Worm (Caenorhabditis elegans) whole organism, L4 larva: ENCODE data around the gene W01D2.6.

Source experiments
- D1046.2 ChIP-seq: fragments of 200-800 bp; sonication (Bioruptor generic); IDR thresholded peaks from 2 replicates; pipeline ENCODE4 v1.3.6; 2022; ENCODE audit warnings: missing genetic modification characterization, missing compliant biosample characterization
- F49E8.2 ChIP-seq: sonication (generic microtip); optimal IDR thresholded peaks from 2 replicates; lab custom pipeline; 2016; ENCODE audit warnings: missing compliant biosample characterization, mild to moderate bottlenecking, missing genetic modification characterization, borderline replicate concordance
- Y48G9A.11 ChIP-seq: fragments of 200-800 bp; sonication (Bioruptor generic); IDR thresholded peaks from 2 replicates; pipeline ENCODE4 v1.3.6; 2022; ENCODE audit warnings: missing genetic modification reagents, missing genetic modification characterization, missing compliant biosample characterization
- ZK337.2 ChIP-seq: fragments of 200-800 bp; sonication (Bioruptor generic); IDR thresholded peaks from 2 replicates; pipeline ENCODE4 v1.3.6; 2022; ENCODE audit warnings: missing genetic modification reagents, missing genetic modification characterization, missing compliant biosample characterization
- aly-2 ChIP-seq: sonication (generic microtip); optimal IDR thresholded peaks from 2 replicates; lab custom pipeline; 2018; ENCODE audit warnings: missing biosample characterization, missing genetic modification characterization
- ama-1 ChIP-seq: fragments of 150-350 bp; optimal IDR thresholded peaks from 2 replicates; lab custom pipeline; 2014; ENCODE audit warnings: inconsistent platforms, mixed read lengths
- ceh-32 ChIP-seq: sonication (generic microtip); optimal IDR thresholded peaks from 2 replicates; lab custom pipeline; 2016; ENCODE audit warnings: mild to moderate bottlenecking, missing genetic modification characterization, missing compliant biosample characterization; ENCODE audit not compliant: poor library complexity
- ceh-44 ChIP-seq: fragments of 200-800 bp; sonication (Bioruptor generic); IDR thresholded peaks from 2 replicates; pipeline ENCODE4 v1.3.6; 2022; ENCODE audit warnings: missing genetic modification reagents, missing genetic modification characterization, missing compliant biosample characterization
- ces-1 ChIP-seq: fragments of 150-350 bp; sonication (generic microtip); optimal IDR thresholded peaks from 4 replicates; lab custom pipeline; 2014; ENCODE audit warnings: missing biosample characterization, missing genetic modification reagents, missing genetic modification characterization
- daf-12 ChIP-seq: fragments of 150-350 bp; optimal IDR thresholded peaks from 2 replicates; lab custom pipeline; 2014; ENCODE audit warnings: missing biosample characterization, missing genetic modification reagents, missing genetic modification characterization
- daf-8 ChIP-seq: fragments of 200-800 bp; sonication (Bioruptor generic); IDR thresholded peaks from 2 replicates; pipeline ENCODE4 v1.3.6; 2022; ENCODE audit warnings: missing genetic modification characterization, missing compliant biosample characterization
- dve-1 ChIP-seq: sonication (generic microtip); optimal IDR thresholded peaks from 2 replicates; lab custom pipeline; 2017; ENCODE audit warnings: antibody characterized with exemption, mild to moderate bottlenecking, missing genetic modification characterization, missing compliant biosample characterization; ENCODE audit not compliant: insufficient read depth
- egl-43 ChIP-seq: fragments of 200-800 bp; sonication (Bioruptor generic); IDR thresholded peaks from 2 replicates; pipeline ENCODE4 v1.3.6; 2022; ENCODE audit warnings: missing genetic modification reagents, missing genetic modification characterization, missing compliant biosample characterization
- fkh-10 ChIP-seq: fragments of 150-350 bp; optimal IDR thresholded peaks from 2 replicates; lab custom pipeline; 2014; ENCODE audit warnings: missing biosample characterization, missing genetic modification reagents, missing genetic modification characterization
- gei-8 ChIP-seq: fragments of 200-800 bp; sonication (Bioruptor generic); optimal IDR thresholded peaks from 2 replicates; lab custom pipeline; 2018; ENCODE audit warnings: mild to moderate bottlenecking, missing genetic modification characterization, missing compliant biosample characterization
- hlh-30 ChIP-seq: sonication (generic microtip); optimal IDR thresholded peaks from 2 replicates; lab custom pipeline; 2017; ENCODE audit warnings: antibody characterized with exemption, mild to moderate bottlenecking, missing genetic modification characterization, missing compliant biosample characterization; ENCODE audit not compliant: insufficient read depth
- lin-29 ChIP-seq: fragments of 200-800 bp; sonication (Bioruptor generic); IDR thresholded peaks from 2 replicates; pipeline ENCODE4 v1.3.6; 2022; ENCODE audit warnings: missing genetic modification reagents, missing genetic modification characterization, missing compliant biosample characterization
- lin-38 ChIP-seq: fragments of 200-800 bp; sonication (Bioruptor generic); IDR thresholded peaks from 2 replicates; pipeline ENCODE4 v1.3.6; 2022; ENCODE audit warnings: missing genetic modification reagents, missing genetic modification characterization, missing compliant biosample characterization
- mxl-2 ChIP-seq: fragments of 200-800 bp; sonication (Bioruptor generic); conservative IDR thresholded peaks from 2 replicates; pipeline ENCODE4 v1.3.6; 2022; ENCODE audit warnings: missing genetic modification reagents, missing genetic modification characterization, missing compliant biosample characterization
- nhr-237 ChIP-seq: sonication (generic microtip); optimal IDR thresholded peaks from 2 replicates; lab custom pipeline; 2017; ENCODE audit warnings: missing biosample characterization, missing genetic modification characterization
- nhr-28 ChIP-seq: fragments of 150-350 bp; optimal IDR thresholded peaks from 2 replicates; lab custom pipeline; 2014; ENCODE audit warnings: missing biosample characterization, missing genetic modification characterization
- nhr-42 ChIP-seq: fragments of 200-800 bp; sonication (Bioruptor generic); IDR thresholded peaks from 2 replicates; pipeline ENCODE4 v1.3.6; 2022; ENCODE audit warnings: missing genetic modification characterization, missing compliant biosample characterization
- nhr-6 ChIP-seq: fragments of 150-350 bp; optimal IDR thresholded peaks from 2 replicates; lab custom pipeline; 2014; ENCODE audit warnings: missing biosample characterization, missing genetic modification characterization
- nhr-76 ChIP-seq: fragments of 150-350 bp; optimal IDR thresholded peaks from 2 replicates; lab custom pipeline; 2014; ENCODE audit warnings: missing biosample characterization, missing genetic modification characterization
- nhr-77 ChIP-seq: fragments of 150-350 bp; optimal IDR thresholded peaks from 2 replicates; lab custom pipeline; 2014; ENCODE audit warnings: missing biosample characterization, missing genetic modification characterization
- set-16 ChIP-seq: fragments of 200-800 bp; sonication (Bioruptor generic); IDR thresholded peaks from 2 replicates; pipeline ENCODE4 v1.3.6; 2022; ENCODE audit warnings: missing genetic modification reagents, missing genetic modification characterization, missing compliant biosample characterization
- tag-97 ChIP-seq: fragments of 200-800 bp; sonication (Bioruptor generic); IDR thresholded peaks from 2 replicates; pipeline ENCODE4 v1.3.6; 2022; ENCODE audit warnings: missing genetic modification characterization, missing compliant biosample characterization
- unc-39 ChIP-seq: sonication (generic microtip); optimal IDR thresholded peaks from 2 replicates; lab custom pipeline; 2017; ENCODE audit warnings: missing biosample characterization, missing genetic modification characterization
- unc-62 ChIP-seq, 3 experiments: fragments of 150-350 bp in 1 of 3; sonication (generic microtip); optimal IDR thresholded peaks in 2 of 3; peaks in 1 of 3; 1 replicate in 1 of 3; 2 replicates in 2 of 3; lab custom pipeline; 2014 to 2017; ENCODE audit warnings: missing biosample characterization in 3 of 3, missing genetic modification characterization in 3 of 3, missing genetic modification reagents in 3 of 3, missing genotype in 1 of 3
- zag-1 ChIP-seq: fragments of 150-350 bp; optimal IDR thresholded peaks from 2 replicates; lab custom pipeline; 2014; ENCODE audit warnings: missing biosample characterization, missing genetic modification characterization
- zfp-2 ChIP-seq: sonication (generic microtip); optimal IDR thresholded peaks from 2 replicates; lab custom pipeline; 2016; ENCODE audit warnings: mild to moderate bottlenecking, missing genetic modification characterization, missing compliant biosample characterization
- zfp-3 ChIP-seq: fragments of 200-800 bp; sonication (Bioruptor generic); conservative IDR thresholded peaks from 2 replicates; pipeline ENCODE4 v1.3.6; 2022; ENCODE audit warnings: missing genetic modification reagents, missing genetic modification characterization, missing compliant biosample characterization

Gene W01D2.6

ce11 chrII:14772956-14773788 lies 35.6 kb upstream of the W01D2.6 start, which contains the start of gene Y54E2A.7:
TSS of gene Y54E2A.7 (minus strand) at chrII:14773006.
- TF ChIP-seq F49E8.2: no peak
- TF ChIP-seq zfp-2: no peak
- TF ChIP-seq lin-29 (GFP tag; lab: Robert Waterston, UW): no peak

DNA sequence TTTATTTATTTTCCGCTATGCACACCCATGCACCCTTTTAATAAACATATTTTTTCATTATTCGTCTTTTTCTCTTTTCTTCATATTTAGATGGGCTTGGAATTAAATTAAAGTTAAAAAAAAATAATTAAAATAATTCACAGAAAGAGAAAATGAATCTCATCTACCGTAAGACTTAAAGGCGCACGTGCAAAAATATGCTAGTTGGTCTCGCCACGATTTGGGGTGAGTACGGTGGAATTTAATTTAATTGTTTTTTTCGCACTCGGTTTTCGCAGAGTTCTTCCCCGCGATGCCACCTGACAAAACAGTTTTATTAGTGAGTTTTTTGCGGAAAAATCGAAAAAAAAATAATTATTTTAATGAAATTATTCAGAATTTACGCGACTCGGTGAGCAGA lies 30.7 kb upstream of the W01D2.6 start, which contains the start of gene Y54E2A.8:
Gene Y54E2A.8 (plus strand): TSS at position 254 of the 400 bp plus-strand sequence.
- TF ChIP-seq lin-38 (GFP tag; lab: Robert Waterston, UW): 0 out of 2 replicates have a peak, but pooled peaks have one; percentile 12
- TF ChIP-seq ceh-32: no peak
- TF ChIP-seq F49E8.2: peak; percentile 12

ce11 chrII:14779851-14780250 lies 28.9 kb upstream of the W01D2.6 start:
- TF ChIP-seq fkh-10 (no peak), F49E8.2 (no peak), egl-43 (0 out of 2 replicates have a peak, but pooled peaks have one; percentile 7), set-16 (GFP tag; lab: Robert Waterston, UW) (peak; percentile 52; the same call in 1 of the 2 replicates), unc-39 (tag; lab: Kevin White, UChicago) (no peak), zfp-2 (no peak), ZK337.2 (GFP tag; lab: Robert Waterston, UW) (no peak), nhr-237 (no peak), ces-1 (no peak), nhr-77 (tag; lab: Kevin White, UChicago) (no peak), unc-62 (GFP tag; optimal IDR thresholded peaks at IDR 0.05 in 1 of 2; lab: Kevin White, UChicago) (peak in 1 of 2 experiments; percentile 8), unc-62 (tag; optimal IDR thresholded peaks at IDR 0.05; lab: Kevin White, UChicago) (no peak), ceh-44 (GFP tag; lab: Robert Waterston, UW) (no peak), aly-2 (no peak)
- TF ChIP-seq, all 104 proteins: peak for 3

ce11 chrII:14785906-14786305 lies 22.9 kb upstream of the W01D2.6 start, which contains the start of gene Y54E2A.9:
TSS of gene Y54E2A.9 (minus strand) at chrII:14786006.
- TF ChIP-seq zfp-3 (GFP tag; lab: Robert Waterston, UW): no peak
- TF ChIP-seq ama-1: no peak
- no peak for TF ChIP-seq nhr-42 (GFP tag; lab: Robert Waterston, UW)
- no peak for TF ChIP-seq nhr-76
- TF ChIP-seq daf-12 (tag; lab: Kevin White, UChicago): no peak
- no peak for TF ChIP-seq gei-8 (GFP tag; lab: Kevin White, UChicago)
- TF ChIP-seq nhr-28: no peak
- TF ChIP-seq hlh-30: no peak
- no peak for TF ChIP-seq tag-97 (GFP tag; lab: Robert Waterston, UW)
- TF ChIP-seq nhr-6 (tag; lab: Kevin White, UChicago): no peak
- no peak for TF ChIP-seq dve-1 (tag; lab: Kevin White, UChicago)

DNA sequence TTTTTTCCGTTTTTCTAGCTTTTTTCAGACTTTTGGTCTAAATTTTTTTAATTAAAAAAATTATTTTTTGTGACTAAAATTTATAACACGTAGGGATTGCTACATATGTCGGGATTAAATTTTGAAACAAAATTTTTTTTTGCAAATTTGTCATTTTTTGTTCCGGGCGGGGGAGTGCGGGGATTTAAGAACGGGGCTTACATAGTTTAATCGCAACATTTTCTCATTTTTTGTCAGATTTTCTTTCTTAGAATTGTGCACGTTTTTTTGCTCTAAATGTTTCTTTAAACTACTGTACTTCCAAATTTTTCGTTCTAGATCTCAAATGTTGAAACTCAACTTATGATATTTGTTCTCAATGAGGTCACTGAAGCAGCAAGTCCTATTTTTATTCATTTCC lies 18.0 kb upstream of the W01D2.6 start, which contains the start of gene Y54E2A.10:
Gene Y54E2A.10 (plus strand): TSS at position 301 of the 400 bp plus-strand sequence.
- TF ChIP-seq dve-1 (tag; lab: Kevin White, UChicago): peak; percentile 4
- TF ChIP-seq D1046.2 (GFP tag; lab: Robert Waterston, UW): no peak

ce11 chrII:14792470-14792869 lies 16.3 kb upstream of the W01D2.6 start:
- no peak for TF ChIP-seq nhr-42 (GFP tag; lab: Robert Waterston, UW)
- TF ChIP-seq Y48G9A.11 (GFP tag; lab: Robert Waterston, UW): no peak
- TF ChIP-seq unc-62 (GFP tag; optimal IDR thresholded peaks at IDR 0.05 in 1 of 2; lab: Kevin White, UChicago): no peak
- TF ChIP-seq unc-62 (tag; optimal IDR thresholded peaks at IDR 0.05; lab: Kevin White, UChicago): no peak
- no peak for TF ChIP-seq mxl-2 (GFP tag; lab: Robert Waterston, UW)
- no peak for TF ChIP-seq daf-8 (GFP tag; lab: Robert Waterston, UW)
- TF ChIP-seq zag-1: no peak
- no peak for TF ChIP-seq ama-1
- TF ChIP-seq zfp-3 (GFP tag; lab: Robert Waterston, UW): no peak
- no peak for TF ChIP-seq ces-1
- TF ChIP-seq dve-1 (tag; lab: Kevin White, UChicago): no peak
